Fruit fly (Drosophila melanogaster) whole organism, adult: ENCODE results near the gene CaMKII.

Source experiments
- CG11617 ChIP-seq: fragments of 200-800 bp; sonication (Bioruptor generic); optimal IDR thresholded peaks from 2 replicates; lab custom pipeline; 2017; ENCODE audit warnings: mild to moderate bottlenecking, missing biosample characterization, missing genetic modification reagents, missing genetic modification characterization
- CG12768 ChIP-seq: fragments of 200-800 bp; sonication (Bioruptor generic); optimal IDR thresholded peaks from 2 replicates; lab custom pipeline; 2017; ENCODE audit warnings: missing biosample characterization, missing genetic modification characterization, mild to moderate bottlenecking, moderate library complexity, missing genetic modification reagents
- CG14711 ChIP-seq: fragments of 200-800 bp; sonication (Bioruptor generic); optimal IDR thresholded peaks from 2 replicates; lab custom pipeline; 2018; ENCODE audit warnings: missing biosample characterization, mild to moderate bottlenecking, missing genetic modification characterization, moderate library complexity
- CG1620 ChIP-seq: fragments of 200-800 bp; sonication (Bioruptor generic); optimal IDR thresholded peaks from 2 replicates; lab custom pipeline; 2016; ENCODE audit warnings: missing biosample characterization, missing genetic modification characterization
- CG33017 ChIP-seq: fragments of 200-800 bp; sonication (Bioruptor generic); optimal IDR thresholded peaks from 2 replicates; lab custom pipeline; 2018; ENCODE audit warnings: missing biosample characterization, mild to moderate bottlenecking, missing genetic modification characterization, moderate library complexity
- CG5204 ChIP-seq: fragments of 200-800 bp; sonication (Bioruptor generic); optimal IDR thresholded peaks from 2 replicates; lab custom pipeline; 2016; ENCODE audit warnings: missing biosample characterization, missing genetic modification characterization
- CG7045 ChIP-seq: fragments of 200-800 bp; sonication (Bioruptor generic); optimal IDR thresholded peaks from 2 replicates; lab custom pipeline; 2017; ENCODE audit warnings: missing biosample characterization, mild to moderate bottlenecking, missing genetic modification characterization
- CG7101 ChIP-seq: fragments of 200-800 bp; sonication (Bioruptor generic); optimal IDR thresholded peaks from 2 replicates; lab custom pipeline; 2018; ENCODE audit warnings: missing biosample characterization, mild to moderate bottlenecking, missing genetic modification characterization, moderate library complexity
- Clk ChIP-seq: fragments of 200-800 bp; sonication (Bioruptor generic); optimal IDR thresholded peaks from 2 replicates; lab custom pipeline; 2017; ENCODE audit warnings: missing biosample characterization, missing genetic modification characterization
- Crg-1 ChIP-seq: fragments of 200-800 bp; sonication (Bioruptor generic); optimal IDR thresholded peaks from 2 replicates; lab custom pipeline; 2016; ENCODE audit warnings: missing biosample characterization, missing genetic modification characterization
- Hr96 ChIP-seq: fragments of 200-800 bp; sonication (Bioruptor generic); optimal IDR thresholded peaks from 2 replicates; lab custom pipeline; 2016; ENCODE audit warnings: missing biosample characterization, missing genetic modification characterization
- Mnt ChIP-seq: fragments of 200-800 bp; sonication (Bioruptor generic); optimal IDR thresholded peaks from 2 replicates; lab custom pipeline; 2016; ENCODE audit warnings: missing biosample characterization, mild to moderate bottlenecking, missing genetic modification characterization
- bab1 ChIP-seq: fragments of 200-800 bp; sonication (Bioruptor generic); optimal IDR thresholded peaks from 3 replicates; lab custom pipeline; 2019; ENCODE audit warnings: missing biosample characterization, mild to moderate bottlenecking, missing genetic modification characterization, moderate library complexity
- cic ChIP-seq: fragments of 200-800 bp; sonication (Bioruptor generic); optimal IDR thresholded peaks from 2 replicates; lab custom pipeline; 2017; ENCODE audit warnings: missing biosample characterization, mild to moderate bottlenecking, missing genetic modification characterization, moderate library complexity
- cnc ChIP-seq, 2 experiments: fragments of >200 bp; optimal IDR thresholded peaks; 2 replicates each; lab custom pipeline; 2017
- kay ChIP-seq: fragments of 200-800 bp; sonication (Bioruptor generic); peaks from one replicate; lab custom pipeline; 2016; ENCODE audit warnings: missing biosample characterization, missing genetic modification characterization, borderline replicate concordance
- ovo ChIP-seq: fragments of 200-800 bp; sonication (Bioruptor generic); optimal IDR thresholded peaks from 2 replicates; lab custom pipeline; 2016; ENCODE audit warnings: missing biosample characterization, missing genetic modification characterization
- pad ChIP-seq: fragments of 200-800 bp; sonication (Bioruptor generic); optimal IDR thresholded peaks from 3 replicates; lab custom pipeline; 2017; ENCODE audit warnings: missing biosample characterization, missing genetic modification characterization, mild to moderate bottlenecking, moderate library complexity, missing genetic modification reagents
- tj ChIP-seq: fragments of 200-800 bp; sonication (Bioruptor generic); optimal IDR thresholded peaks from 3 replicates; lab custom pipeline; 2017; ENCODE audit warnings: missing biosample characterization, mild to moderate bottlenecking, missing genetic modification characterization, moderate library complexity
- toe ChIP-seq: fragments of 200-800 bp; sonication (Bioruptor generic); optimal IDR thresholded peaks from 2 replicates; lab custom pipeline; 2016; ENCODE audit warnings: missing biosample characterization, missing genetic modification characterization

CaMKII gene

DNA sequence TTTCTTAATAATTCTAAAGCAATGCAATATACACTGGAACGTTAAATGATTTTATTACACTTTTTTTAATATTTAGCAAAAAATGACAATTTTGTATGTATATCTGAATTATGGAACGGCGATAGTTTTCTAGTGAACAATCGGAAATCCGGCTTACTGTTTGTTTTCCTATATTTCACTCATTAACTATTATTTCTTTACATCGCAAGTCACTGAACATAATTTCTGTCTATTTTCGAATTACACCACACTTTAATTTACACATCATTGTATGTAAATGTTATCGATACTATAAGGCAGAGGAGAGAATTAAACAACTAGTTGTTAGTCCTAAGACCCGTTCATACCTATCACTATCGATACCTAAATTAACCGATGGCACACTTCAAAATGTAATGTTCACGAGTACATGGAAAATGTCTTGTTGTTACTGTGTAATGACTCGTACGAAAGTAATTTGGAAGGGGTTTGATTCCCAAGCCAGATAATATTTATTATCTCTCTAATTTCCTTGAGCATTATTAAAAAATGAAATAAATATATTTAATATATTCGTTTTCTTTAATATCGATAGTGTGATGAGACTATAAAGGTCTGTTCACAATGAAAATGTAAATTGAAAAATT lies 26.6 kb downstream of the CaMKII start, which contains the start of gene PlexA:
Gene PlexA (minus strand): TSS at position 296 of the 626 bp plus-strand sequence.
- TF ChIP-seq toe (GFP tag; lab: Kevin White, UChicago) (no peak), CG7101 (tag; lab: Kevin White, UChicago) (peak; percentile 84), CG14711 (peak; percentile 74), Hr96 (GFP tag; lab: Kevin White, UChicago) (no peak), bab1 (GFP tag; lab: Kevin White, UChicago) (peak; percentile 40), CG12768 (GFP tag; lab: Kevin White, UChicago) (peak; percentile 80), CG11617 (GFP tag; lab: Kevin White, UChicago) (peak; percentile 47), Mnt (peak; percentile 24), pad (peak; percentile 61), kay (peak; percentile 23), CG1620 (GFP tag; lab: Kevin White, UChicago) (peak; percentile 48), CG5204 (GFP tag; lab: Kevin White, UChicago) (peak; percentile 73), CG33017 (peak; percentile 67), cic (GFP tag; lab: Kevin White, UChicago) (peak; percentile 2), CG7045 (GFP tag; lab: Kevin White, UChicago) (peak; percentile 65), Crg-1 (peak; percentile 28), Clk (GFP tag; lab: Kevin White, UChicago) (peak; percentile 77), ovo (GFP tag; lab: Kevin White, UChicago) (peak; percentile 55), tj (GFP tag; lab: Kevin White, UChicago) (peak; percentile 1), cnc (optimal IDR thresholded peaks at IDR 0.05; lab: Kevin White, UChicago) (no peak)

DNA sequence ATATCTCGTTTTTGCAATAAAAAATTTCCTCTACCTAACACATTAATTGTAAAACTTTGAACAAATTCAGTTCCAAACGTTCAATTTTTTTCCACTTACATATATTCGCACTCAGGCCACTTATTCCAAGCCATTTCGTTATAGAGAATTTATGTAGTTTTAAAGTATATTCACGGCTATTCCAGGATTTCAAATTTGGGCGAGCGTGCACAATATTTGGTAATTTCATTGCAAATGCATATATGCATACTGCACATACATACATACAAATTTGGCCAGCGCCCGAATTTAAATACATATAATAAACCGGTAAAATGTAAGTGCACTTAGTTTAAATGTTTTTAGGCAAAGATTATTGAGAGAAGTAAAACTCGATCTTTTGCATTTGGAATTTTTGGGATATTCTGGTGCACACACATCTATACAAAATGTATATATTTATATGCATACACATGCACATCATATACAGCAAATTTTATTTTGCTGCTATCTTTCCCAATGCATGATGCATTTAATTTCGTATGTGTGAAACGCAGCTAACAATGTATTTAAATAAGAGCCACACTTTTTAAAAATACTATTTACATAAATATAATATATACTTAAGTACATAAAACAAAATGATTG lies 27.3 kb downstream of the CaMKII start:
- TF ChIP-seq cic (GFP tag; lab: Kevin White, UChicago), result no peak
- TF ChIP-seq Mnt, result no peak
- no peak for TF ChIP-seq CG33017
- no peak for TF ChIP-seq CG12768 (GFP tag; lab: Kevin White, UChicago)
- peak; percentile 97 for TF ChIP-seq kay
- TF ChIP-seq CG1620 (GFP tag; lab: Kevin White, UChicago), result no peak
- no peak for TF ChIP-seq CG14711

DNA sequence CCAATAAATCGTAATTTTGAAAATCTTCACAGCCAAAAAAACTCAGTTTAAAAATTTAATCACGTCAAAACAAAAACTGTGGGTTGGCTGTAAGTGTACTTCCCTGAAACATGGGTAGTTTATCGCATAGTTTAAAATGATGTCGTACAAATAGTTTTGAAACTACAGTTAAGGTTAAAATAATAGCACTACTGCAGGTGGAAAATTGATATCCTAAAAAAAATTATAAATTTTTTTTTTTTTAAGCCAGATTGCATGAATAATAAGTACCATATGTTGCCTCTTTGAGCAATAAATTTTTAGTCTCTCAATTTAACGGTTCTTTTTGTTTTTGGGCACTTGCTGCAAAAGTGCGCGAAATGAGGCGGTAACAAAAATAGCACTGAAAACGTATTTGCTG lies 28.4 kb downstream of the CaMKII start:
- TF ChIP-seq CG11617 (GFP tag; lab: Kevin White, UChicago) (no peak), kay (peak; percentile 88), CG1620 (GFP tag; lab: Kevin White, UChicago) (no peak), tj (GFP tag; lab: Kevin White, UChicago) (no peak), cic (GFP tag; lab: Kevin White, UChicago) (no peak), Clk (GFP tag; lab: Kevin White, UChicago) (no peak), Crg-1 (no peak)

DNA sequence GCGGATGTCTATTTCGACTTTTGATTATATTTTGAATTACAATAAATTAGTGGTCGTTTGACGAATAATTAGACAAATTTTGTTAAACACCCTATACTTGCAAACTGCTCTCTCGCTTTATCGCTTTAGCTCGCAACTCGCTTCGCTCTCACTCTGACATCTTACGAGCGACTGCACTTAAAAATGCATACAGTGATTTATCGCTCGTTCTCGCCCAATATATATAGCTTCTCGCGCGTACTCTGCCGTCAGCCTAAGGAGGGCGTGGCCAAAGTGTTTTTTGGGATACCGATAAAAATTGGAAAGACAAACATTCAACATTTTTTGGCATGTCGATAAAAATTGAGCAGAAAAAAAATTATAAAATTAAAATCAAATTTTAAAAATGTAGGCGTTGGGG lies 45.1 kb downstream of the CaMKII start:
- no peak for TF ChIP-seq Mnt
- no peak for TF ChIP-seq pad
- TF ChIP-seq cnc (optimal IDR thresholded peaks at IDR 0.05; lab: Kevin White, UChicago), result no peak
- TF ChIP-seq Crg-1, result no peak
- TF ChIP-seq CG5204 (GFP tag; lab: Kevin White, UChicago), result no peak
- no peak for TF ChIP-seq CG1620 (GFP tag; lab: Kevin White, UChicago)
- no peak for TF ChIP-seq CG33017
- no peak for TF ChIP-seq Clk (GFP tag; lab: Kevin White, UChicago)
- TF ChIP-seq Hr96 (GFP tag; lab: Kevin White, UChicago), result no peak
- no peak for TF ChIP-seq bab1 (GFP tag; lab: Kevin White, UChicago)
- no peak for TF ChIP-seq CG12768 (GFP tag; lab: Kevin White, UChicago)

DNA sequence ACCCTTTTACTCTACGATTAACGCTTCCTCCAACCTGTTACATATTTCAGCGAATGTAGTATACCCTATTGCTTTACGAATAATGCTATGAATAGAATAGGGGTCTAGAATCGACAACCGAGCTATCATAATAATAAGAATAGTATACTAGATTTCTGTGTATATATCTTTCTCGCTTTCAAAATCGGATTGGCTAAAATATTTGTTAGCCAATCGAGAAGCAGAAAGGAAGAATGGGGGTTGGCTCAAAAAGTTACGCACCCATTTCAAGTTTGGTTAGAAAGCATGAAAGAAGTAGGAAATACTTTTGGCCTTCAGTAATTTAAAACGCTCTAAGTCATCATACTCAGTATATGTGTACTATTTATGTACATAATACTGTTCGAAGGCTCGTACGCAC lies 57.5 kb downstream of the CaMKII start:
- TF ChIP-seq pad (no peak), Clk (GFP tag; lab: Kevin White, UChicago) (no peak), cnc (optimal IDR thresholded peaks at IDR 0.05; lab: Kevin White, UChicago) (no peak), CG5204 (GFP tag; lab: Kevin White, UChicago) (no peak), tj (GFP tag; lab: Kevin White, UChicago) (no peak), Hr96 (GFP tag; lab: Kevin White, UChicago) (no peak), bab1 (GFP tag; lab: Kevin White, UChicago) (no peak), toe (GFP tag; lab: Kevin White, UChicago) (no peak)

DNA sequence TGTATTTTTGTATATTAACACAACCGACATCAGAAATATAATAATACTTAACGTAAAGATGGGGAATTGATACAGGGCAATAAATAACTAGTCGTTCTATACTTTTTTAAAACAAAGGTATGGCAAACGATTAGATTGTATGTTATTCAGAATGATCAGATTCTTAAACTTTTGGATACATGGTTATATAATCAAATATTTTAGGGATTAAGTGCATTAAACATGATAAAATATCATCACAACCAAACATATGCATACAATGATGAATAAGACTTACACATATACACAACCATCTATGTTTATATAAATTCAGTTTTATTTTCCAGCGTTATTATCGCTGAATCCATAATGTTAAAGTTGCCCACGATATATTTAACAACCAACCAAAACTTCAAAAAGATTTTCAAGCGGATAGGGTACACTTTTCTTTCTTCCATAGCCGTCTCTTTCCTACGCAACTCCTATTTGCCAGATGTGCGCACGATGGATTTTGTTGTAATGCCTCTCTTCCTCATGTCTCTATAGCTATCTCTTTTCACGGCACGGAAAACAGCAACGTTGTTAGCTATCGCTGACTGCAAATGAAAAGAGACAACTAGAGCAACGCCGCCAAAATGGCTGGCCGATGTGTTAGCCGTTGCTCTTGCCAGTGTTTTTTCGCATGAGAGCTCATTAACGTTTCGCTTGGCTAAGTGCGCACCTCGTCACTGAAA lies 64.3 kb downstream of the CaMKII start, which contains the start of gene toy:
Gene toy (plus strand): TSS at position 668 of the 713 bp plus-strand sequence.
- TF ChIP-seq cnc (optimal IDR thresholded peaks at IDR 0.05; lab: Kevin White, UChicago), result no peak
- no peak for TF ChIP-seq CG33017
- TF ChIP-seq CG5204 (GFP tag; lab: Kevin White, UChicago), result no peak
- TF ChIP-seq CG14711, result no peak
- TF ChIP-seq cic (GFP tag; lab: Kevin White, UChicago), result no peak
- TF ChIP-seq CG7045 (GFP tag; lab: Kevin White, UChicago), result no peak
- no peak for TF ChIP-seq Clk (GFP tag; lab: Kevin White, UChicago)
- no peak for TF ChIP-seq Crg-1
- no peak for TF ChIP-seq CG12768 (GFP tag; lab: Kevin White, UChicago)
- TF ChIP-seq CG7101 (tag; lab: Kevin White, UChicago), result no peak
- no peak for TF ChIP-seq ovo (GFP tag; lab: Kevin White, UChicago)
- no peak for TF ChIP-seq CG1620 (GFP tag; lab: Kevin White, UChicago)
- TF ChIP-seq pad, result no peak
- TF ChIP-seq Mnt, result no peak
- TF ChIP-seq CG11617 (GFP tag; lab: Kevin White, UChicago), result no peak
